Fruit fly (Drosophila melanogaster): Measurements from ENCODE around the gene Snoo.

Gene Snoo

dm6 chr2L:7885271-7885670 lies 98.7 kb downstream of the Snoo start, which contains the start of the genes SmE and CG34132:
TSS of gene SmE (minus strand) at chr2L:7885450.
TSS of gene CG34132 (plus strand) at chr2L:7885503.
- TF ChIP-seq pan (optimal IDR thresholded peaks at IDR 0.05): no peak
- TF ChIP-seq Dll (optimal IDR thresholded peaks at IDR 0.05): no peak
- no peak for TF ChIP-seq usp (GFP tag; optimal IDR thresholded peaks at IDR 0.05)

- no peak for TF ChIP-seq CG8478 (optimal IDR thresholded peaks at IDR 0.05)
- no peak for TF ChIP-seq EcR (GFP tag; optimal IDR thresholded peaks at IDR 0.05)
- TF ChIP-seq Dll (optimal IDR thresholded peaks at IDR 0.05): no peak
- TF ChIP-seq pan (optimal IDR thresholded peaks at IDR 0.05): no peak
- TF ChIP-seq usp (GFP tag; optimal IDR thresholded peaks at IDR 0.05): no peak
- TF ChIP-seq psq (optimal IDR thresholded peaks at IDR 0.05): no peak
These were observed 103.5 kb downstream of the Snoo start for dm6 chr2L:7880458-7880857.

- TF ChIP-seq psq (optimal IDR thresholded peaks at IDR 0.05) (no peak), CG8478 (optimal IDR thresholded peaks at IDR 0.05) (no peak), pan (optimal IDR thresholded peaks at IDR 0.05) (no peak), EcR (GFP tag; optimal IDR thresholded peaks at IDR 0.05) (no peak), Dll (optimal IDR thresholded peaks at IDR 0.05) (no peak), usp (GFP tag; optimal IDR thresholded peaks at IDR 0.05) (no peak)
These were observed 104.6 kb downstream of the Snoo start, which contains the start of gene spz3 for dm6 chr2L:7879292-7879894. TSS of gene spz3 (minus strand) at chr2L:7879552.

dm6 chr2L:7878372-7878771 lies 105.6 kb downstream of the Snoo start:
- TF ChIP-seq CG8478 (optimal IDR thresholded peaks at IDR 0.05) (no peak), usp (GFP tag; optimal IDR thresholded peaks at IDR 0.05) (no peak), psq (optimal IDR thresholded peaks at IDR 0.05) (no peak), EcR (GFP tag; optimal IDR thresholded peaks at IDR 0.05) (no peak), Dll (optimal IDR thresholded peaks at IDR 0.05) (no peak), pan (optimal IDR thresholded peaks at IDR 0.05) (no peak)

- TF ChIP-seq pan (optimal IDR thresholded peaks at IDR 0.05) (no peak), Dll (optimal IDR thresholded peaks at IDR 0.05) (no peak), CG8478 (optimal IDR thresholded peaks at IDR 0.05) (no peak), usp (GFP tag; optimal IDR thresholded peaks at IDR 0.05) (no peak), EcR (GFP tag; optimal IDR thresholded peaks at IDR 0.05) (no peak), psq (optimal IDR thresholded peaks at IDR 0.05) (no peak)
These were observed 107.3 kb downstream of the Snoo start for dm6 chr2L:7876520-7877232.

- TF ChIP-seq pan (optimal IDR thresholded peaks at IDR 0.05) (no peak), Dll (optimal IDR thresholded peaks at IDR 0.05) (no peak), psq (optimal IDR thresholded peaks at IDR 0.05) (no peak), CG8478 (optimal IDR thresholded peaks at IDR 0.05) (no peak), usp (GFP tag; optimal IDR thresholded peaks at IDR 0.05) (no peak), EcR (GFP tag; optimal IDR thresholded peaks at IDR 0.05) (no peak)
These were observed 108.3 kb downstream of the Snoo start for dm6 chr2L:7875676-7876075.

dm6 chr2L:7872680-7873079 lies 111.3 kb downstream of the Snoo start:
- TF ChIP-seq pan (optimal IDR thresholded peaks at IDR 0.05) (no peak), EcR (GFP tag; optimal IDR thresholded peaks at IDR 0.05) (no peak), Dll (optimal IDR thresholded peaks at IDR 0.05) (no peak), usp (GFP tag; optimal IDR thresholded peaks at IDR 0.05) (no peak), CG8478 (optimal IDR thresholded peaks at IDR 0.05) (no peak), psq (optimal IDR thresholded peaks at IDR 0.05) (no peak)

- TF ChIP-seq EcR (GFP tag; optimal IDR thresholded peaks at IDR 0.05) (no peak), psq (optimal IDR thresholded peaks at IDR 0.05) (no peak), Dll (optimal IDR thresholded peaks at IDR 0.05) (no peak), CG8478 (optimal IDR thresholded peaks at IDR 0.05) (no peak), usp (GFP tag; optimal IDR thresholded peaks at IDR 0.05) (no peak), pan (optimal IDR thresholded peaks at IDR 0.05) (no peak)
These were observed 112.0 kb downstream of the Snoo start for dm6 chr2L:7871821-7872524.

- no peak for TF ChIP-seq EcR (GFP tag; optimal IDR thresholded peaks at IDR 0.05)
- TF ChIP-seq CG8478 (optimal IDR thresholded peaks at IDR 0.05): no peak
- TF ChIP-seq Dll (optimal IDR thresholded peaks at IDR 0.05): no peak
- no peak for TF ChIP-seq psq (optimal IDR thresholded peaks at IDR 0.05)
- TF ChIP-seq pan (optimal IDR thresholded peaks at IDR 0.05): no peak
- TF ChIP-seq usp (GFP tag; optimal IDR thresholded peaks at IDR 0.05): no peak
These were observed 112.7 kb downstream of the Snoo start, which contains the start of gene Proc for dm6 chr2L:7871332-7871731. TSS of gene Proc (minus strand) at chr2L:7871432.

dm6 chr2L:7870212-7870611 lies 113.8 kb downstream of the Snoo start:
- no peak for TF ChIP-seq pan (optimal IDR thresholded peaks at IDR 0.05)
- TF ChIP-seq usp (GFP tag; optimal IDR thresholded peaks at IDR 0.05): no peak
- TF ChIP-seq Dll (optimal IDR thresholded peaks at IDR 0.05): peak; percentile 40
- TF ChIP-seq CG8478 (optimal IDR thresholded peaks at IDR 0.05): no peak
- TF ChIP-seq EcR (GFP tag; optimal IDR thresholded peaks at IDR 0.05): no peak

- TF ChIP-seq EcR (GFP tag; optimal IDR thresholded peaks at IDR 0.05) (no peak), usp (GFP tag; optimal IDR thresholded peaks at IDR 0.05) (no peak), Dll (optimal IDR thresholded peaks at IDR 0.05) (no peak), pan (optimal IDR thresholded peaks at IDR 0.05) (no peak), CG8478 (optimal IDR thresholded peaks at IDR 0.05) (no peak), psq (optimal IDR thresholded peaks at IDR 0.05) (no peak)
These were observed 115.4 kb downstream of the Snoo start for dm6 chr2L:7868608-7869007.

- TF ChIP-seq EcR (GFP tag; optimal IDR thresholded peaks at IDR 0.05): no peak
- no peak for TF ChIP-seq Dll (optimal IDR thresholded peaks at IDR 0.05)
- TF ChIP-seq pan (optimal IDR thresholded peaks at IDR 0.05): no peak
- no peak for TF ChIP-seq CG8478 (optimal IDR thresholded peaks at IDR 0.05)
- no peak for TF ChIP-seq usp (GFP tag; optimal IDR thresholded peaks at IDR 0.05)
- no peak for TF ChIP-seq psq (optimal IDR thresholded peaks at IDR 0.05)
These were observed 122.3 kb downstream of the Snoo start for dm6 chr2L:7861733-7862132.

All from whole organism.